Worm (Caenorhabditis elegans): ENCODE data around the gene rol-1.

DNA sequence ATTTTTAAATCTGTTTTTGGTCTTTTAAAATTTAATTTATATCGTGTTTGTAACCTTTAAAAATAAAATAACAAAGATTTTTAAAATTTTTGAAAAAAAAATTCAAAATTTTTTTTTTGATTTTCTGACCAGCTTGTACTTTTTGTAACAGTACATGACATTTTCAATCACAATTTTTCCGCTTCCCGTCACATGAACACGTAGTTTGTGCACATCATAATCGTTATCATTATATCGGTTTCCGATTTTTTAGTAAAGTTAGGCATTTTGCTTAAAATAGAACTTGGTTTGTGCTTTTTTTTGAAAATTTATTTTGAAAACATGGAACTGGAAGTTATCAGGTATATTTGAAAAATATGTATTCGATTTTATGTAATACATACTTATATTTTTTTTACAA lies 14.4 kb downstream of the rol-1 start:
- TF ChIP-seq C06A6.2 (GFP tag; conservative IDR thresholded peaks at IDR 0.05) (no peak), akir-1 (GFP tag; optimal IDR thresholded peaks at IDR 0.05) (no peak), unc-130 (GFP tag; optimal IDR thresholded peaks at IDR 0.05) (no peak), nfya-1 (tag; optimal IDR thresholded peaks at IDR 0.05; ENCODE audit: borderline replicate concordance, insufficient read depth) (no peak), pha-4 (tag; optimal IDR thresholded peaks at IDR 0.05) (no peak), F37B4.10 (GFP tag; IDR thresholded peaks at IDR 0.05) (no peak), sea-2 (GFP tag; IDR thresholded peaks at IDR 0.05) (no peak), let-526 (GFP tag; IDR thresholded peaks at IDR 0.05) (no peak), F55B11.4 (tag; optimal IDR thresholded peaks at IDR 0.05; ENCODE audit: borderline replicate concordance, insufficient read depth) (no peak), aptf-3 (GFP tag; IDR thresholded peaks at IDR 0.05) (no peak), hlh-26 (GFP tag; conservative IDR thresholded peaks at IDR 0.05) (no peak), attf-3 (GFP tag; conservative IDR thresholded peaks at IDR 0.05) (no peak), B0019.2 (GFP tag; conservative IDR thresholded peaks at IDR 0.05) (no peak), hlh-12 (tag; optimal IDR thresholded peaks at IDR 0.05) (no peak)
